Worm (Caenorhabditis elegans): ENCODE measurements around the gene ruvb-2.

The ruvb-2 gene

DNA sequence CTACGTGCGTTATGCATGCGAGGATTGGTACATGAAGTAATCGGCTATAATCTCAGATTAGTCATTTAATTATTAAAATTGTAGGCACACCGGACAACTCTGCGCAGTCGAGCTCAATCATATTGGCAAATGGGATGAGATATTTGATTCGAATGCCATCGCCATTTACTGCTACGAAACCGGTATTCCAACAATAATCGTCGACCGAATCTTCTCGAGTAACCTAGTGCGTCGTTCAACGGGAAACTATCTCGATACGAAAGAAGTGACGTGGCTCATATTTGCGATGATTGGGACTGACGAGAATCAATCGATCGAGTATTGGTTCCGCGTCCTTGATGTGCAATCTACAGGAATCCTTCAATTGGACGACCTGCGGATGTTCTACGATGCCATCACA lies 14.6 kb downstream of the ruvb-2 start:
- no peak for TF ChIP-seq lir-3 (tag; optimal IDR thresholded peaks at IDR 0.05; ENCODE audit: poor library complexity)
- no peak for TF ChIP-seq sup-37 (GFP tag; optimal IDR thresholded peaks at IDR 0.05)
- TF ChIP-seq ama-1 (optimal IDR thresholded peaks at IDR 0.05): no peak
- TF ChIP-seq egl-13 (tag; optimal IDR thresholded peaks at IDR 0.05): no peak
- no peak for TF ChIP-seq nhr-90 (tag; optimal IDR thresholded peaks at IDR 0.05; ENCODE audit: poor library complexity)
- TF ChIP-seq hpl-2 (GFP tag; optimal IDR thresholded peaks at IDR 0.05): no peak
- no peak for TF ChIP-seq unc-86 (tag; optimal IDR thresholded peaks at IDR 0.05)
- no peak for TF ChIP-seq nhr-19 (GFP tag; conservative IDR thresholded peaks at IDR 0.05)
- no peak for TF ChIP-seq sox-4 (tag; optimal IDR thresholded peaks at IDR 0.05)

ce11 chrIV:6903575-6903974 lies 15.6 kb downstream of the ruvb-2 start, which contains the start of gene T22D1.5:
T22D1.5 (plus strand) TSS chrIV:6903950.
- no peak for TF ChIP-seq hlh-17 (GFP tag; optimal IDR thresholded peaks at IDR 0.05; ENCODE audit: borderline replicate concordance)
- TF ChIP-seq unc-98 (GFP tag; IDR thresholded peaks at IDR 0.05): no peak
- TF ChIP-seq dpl-1 (GFP tag; optimal IDR thresholded peaks at IDR 0.05): no peak
- TF ChIP-seq mep-1 (tag; optimal IDR thresholded peaks at IDR 0.05): no peak
- no peak for TF ChIP-seq nhr-47 (tag; optimal IDR thresholded peaks at IDR 0.05)
- TF ChIP-seq jun-1 (tag; optimal IDR thresholded peaks at IDR 0.05): no peak
- TF ChIP-seq unc-62 (GFP tag; optimal IDR thresholded peaks at IDR 0.05): no peak
- TF ChIP-seq hlh-4 (tag; optimal IDR thresholded peaks at IDR 0.05): no peak
- TF ChIP-seq mab-9 (GFP tag; IDR thresholded peaks at IDR 0.05): no peak
- TF ChIP-seq aly-2 (tag; optimal IDR thresholded peaks at IDR 0.05): no peak
- TF ChIP-seq fkh-8 (tag; optimal IDR thresholded peaks at IDR 0.05): no peak
- no peak for TF ChIP-seq isw-1 (GFP tag; IDR thresholded peaks at IDR 0.05)
- no peak for TF ChIP-seq ceh-63 (GFP tag; optimal IDR thresholded peaks at IDR 0.05)
- no peak for TF ChIP-seq swsn-7 (tag; optimal IDR thresholded peaks at IDR 0.05)
- no peak for TF ChIP-seq ceh-88 (GFP tag; IDR thresholded peaks at IDR 0.05)
- TF ChIP-seq nhr-84 (tag; optimal IDR thresholded peaks at IDR 0.05): no peak
- no peak for TF ChIP-seq unc-30 (tag; optimal IDR thresholded peaks at IDR 0.05)
- no peak for TF ChIP-seq nhr-28 (tag; optimal IDR thresholded peaks at IDR 0.05)
- TF ChIP-seq snpc-4 (tag; optimal IDR thresholded peaks at IDR 0.05): no peak

ce11 chrIV:6887601-6888099 lies 31.6 kb downstream of the ruvb-2 start, which contains the start of the genes T05A12.3 and T05A12.4:
T05A12.3 (minus strand) TSS chrIV:6887651.
T05A12.4 (plus strand) TSS chrIV:6887948.
- no peak for TF ChIP-seq elt-2 (tag; optimal IDR thresholded peaks at IDR 0.05)
- TF ChIP-seq blmp-1 (tag; optimal IDR thresholded peaks at IDR 0.05): peak; percentile 34
- TF ChIP-seq unc-86 (tag; optimal IDR thresholded peaks at IDR 0.05): no peak
- no peak for TF ChIP-seq tbx-2 (tag; optimal IDR thresholded peaks at IDR 0.05)
- TF ChIP-seq Y116A8C.19 (tag; optimal IDR thresholded peaks at IDR 0.05; ENCODE audit: borderline replicate concordance): no peak
- TF ChIP-seq fos-1 (tag; optimal IDR thresholded peaks at IDR 0.05): no peak
- no peak for TF ChIP-seq sup-37 (GFP tag; optimal IDR thresholded peaks at IDR 0.05)
- TF ChIP-seq lir-3 (tag; optimal IDR thresholded peaks at IDR 0.05; ENCODE audit: poor library complexity): no peak
- TF ChIP-seq lin-35 (GFP tag; optimal IDR thresholded peaks at IDR 0.05): peak in 1 of 2 experiments; percentile 41
- no peak for TF ChIP-seq fkh-10 (GFP tag; optimal IDR thresholded peaks at IDR 0.05)
- no peak for TF ChIP-seq F16B12.6 (tag; optimal IDR thresholded peaks at IDR 0.05)
- no peak for TF ChIP-seq ets-5 (GFP tag; IDR thresholded peaks at IDR 0.05)
- no peak for TF ChIP-seq ztf-4 (tag; optimal IDR thresholded peaks at IDR 0.05)
- no peak for TF ChIP-seq hpl-2 (GFP tag; optimal IDR thresholded peaks at IDR 0.05)
- TF ChIP-seq ztf-11 (tag; optimal IDR thresholded peaks at IDR 0.05): no peak
- no peak for TF ChIP-seq pax-3 (tag; optimal IDR thresholded peaks at IDR 0.05)
- TF ChIP-seq nhr-237 (tag; optimal IDR thresholded peaks at IDR 0.05): no peak
- TF ChIP-seq rnt-1 (tag; optimal IDR thresholded peaks at IDR 0.05): peak; percentile 76
- TF ChIP-seq vab-15 (tag; optimal IDR thresholded peaks at IDR 0.05): no peak
- TF ChIP-seq efl-1 (optimal IDR thresholded peaks at IDR 0.05): peak; percentile 56 to 57
- peak; percentile 32 to 87 for TF ChIP-seq efl-1 (GFP tag; optimal IDR thresholded peaks at IDR 0.05 in 1 of 2)
- TF ChIP-seq mef-2 (tag; optimal IDR thresholded peaks at IDR 0.05): no peak
- peak in 2 of 3 experiments; percentile 1 to 34 for TF ChIP-seq ceh-82 (tag; optimal IDR thresholded peaks at IDR 0.05)
- peak; percentile 22 for TF ChIP-seq C16A3.4 (tag; optimal IDR thresholded peaks at IDR 0.05)
- no peak for TF ChIP-seq nhr-28 (tag; optimal IDR thresholded peaks at IDR 0.05)
- TF ChIP-seq dsc-1 (tag; optimal IDR thresholded peaks at IDR 0.05): no peak
- TF ChIP-seq zip-4 (GFP tag; optimal IDR thresholded peaks at IDR 0.05): no peak
- no peak for TF ChIP-seq snpc-4 (tag; optimal IDR thresholded peaks at IDR 0.05)
- no peak for TF ChIP-seq nhr-77 (tag; optimal IDR thresholded peaks at IDR 0.05)

All from whole organism, L1 larva.